Fruit fly (Drosophila melanogaster) whole organism, pupa: ENCODE data around the gene Teh3.

Source experiments
- CG8301 ChIP-seq: fragments of 200-800 bp; sonication (Bioruptor generic); optimal IDR thresholded peaks from 2 replicates; lab custom pipeline; 2018; ENCODE audit warnings: missing biosample characterization, mild to moderate bottlenecking, missing genetic modification characterization
- CG9948 ChIP-seq: fragments of 200-800 bp; sonication (Bioruptor generic); optimal IDR thresholded peaks from 2 replicates; lab custom pipeline; 2018; ENCODE audit warnings: missing biosample characterization, mild to moderate bottlenecking, missing genetic modification characterization, moderate library complexity
- gl ChIP-seq: fragments of 200-800 bp; sonication (Bioruptor generic); optimal IDR thresholded peaks from 2 replicates; lab custom pipeline; 2018; ENCODE audit warnings: missing biosample characterization, mild to moderate bottlenecking, missing genetic modification characterization

DNA sequence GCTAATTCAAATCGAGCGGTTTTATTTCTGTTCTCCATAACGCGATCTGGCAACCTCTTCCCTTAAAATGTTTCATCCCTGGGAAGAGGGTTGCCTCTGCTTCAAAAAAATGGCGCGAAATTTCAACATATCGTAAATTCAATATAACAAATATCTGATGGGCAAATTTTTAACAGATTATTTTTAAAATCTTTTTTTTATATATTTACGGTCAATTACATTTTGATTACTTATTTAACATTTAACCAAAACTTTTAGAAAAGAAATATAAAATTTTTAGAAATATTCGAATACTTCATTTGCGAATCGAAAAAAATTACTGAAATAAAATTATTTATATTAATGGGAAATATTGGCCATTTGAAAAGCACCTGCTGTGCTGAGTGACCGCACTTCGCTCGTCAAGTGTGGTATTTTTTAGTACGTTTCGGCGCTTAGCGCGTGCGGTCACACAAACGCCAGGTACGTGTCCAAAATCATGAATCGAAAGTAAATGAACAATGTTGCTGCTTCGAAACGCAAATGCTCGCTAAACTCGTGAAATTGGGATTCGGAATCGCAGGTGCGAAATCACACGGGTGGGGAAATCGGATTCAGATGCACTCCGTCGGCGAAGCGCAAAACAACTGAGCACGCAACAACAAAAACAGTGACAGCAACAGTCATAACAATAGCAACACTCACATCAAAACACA is 14.4 kb downstream of the Teh3 start, which contains the start of gene Ero1L:
- peak; percentile 18 for TF ChIP-seq gl (tag; lab: Kevin White, UChicago)
- TF ChIP-seq CG8301 (tag; lab: Kevin White, UChicago): no peak
- peak; percentile 39 for TF ChIP-seq CG9948 (tag; lab: Kevin White, UChicago)
